Worm (Caenorhabditis elegans): ENCODE data around the gene txt-10.

txt-10 gene

ce11 chrV:10555239-10555638 lies 22.6 kb upstream of the txt-10 start, which contains the start of gene F32G8.3:
TSS of gene F32G8.3 (minus strand) at chrV:10555339.
- TF ChIP-seq ztf-16 (tag; optimal IDR thresholded peaks at IDR 0.05) (no peak), fax-1 (tag; optimal IDR thresholded peaks at IDR 0.05) (no peak), hlh-13 (GFP tag; optimal IDR thresholded peaks at IDR 0.05) (no peak), C38D4.7 (GFP tag; optimal IDR thresholded peaks at IDR 0.05) (no peak), ceh-18 (tag; optimal IDR thresholded peaks at IDR 0.05) (no peak), eyg-1 (tag; optimal IDR thresholded peaks at IDR 0.05) (no peak), madf-2 (tag; optimal IDR thresholded peaks at IDR 0.05) (no peak), ceh-24 (tag; optimal IDR thresholded peaks at IDR 0.05) (no peak), lim-6 (tag; optimal IDR thresholded peaks at IDR 0.05) (no peak), ceh-14 (tag; optimal IDR thresholded peaks at IDR 0.05) (no peak), npax-4 (tag; optimal IDR thresholded peaks at IDR 0.05) (no peak), nhr-11 (tag; optimal IDR thresholded peaks at IDR 0.05) (no peak), ceh-48 (tag; optimal IDR thresholded peaks at IDR 0.05) (no peak), rnt-1 (tag; optimal IDR thresholded peaks at IDR 0.05) (no peak), che-1 (tag; optimal IDR thresholded peaks at IDR 0.05) (no peak), F13H6.1 (tag; optimal IDR thresholded peaks at IDR 0.05) (no peak), ceh-31 (tag; optimal IDR thresholded peaks at IDR 0.05) (no peak), ceh-6 (GFP tag; optimal IDR thresholded peaks at IDR 0.05) (no peak), ceh-30 (tag; optimal IDR thresholded peaks at IDR 0.05) (no peak)

ce11 chrV:10549717-10550116 lies 17.1 kb upstream of the txt-10 start, which contains the start of gene F32G8.2:
TSS of gene F32G8.2 (plus strand) at chrV:10550017.
- TF ChIP-seq ceh-31 (tag; optimal IDR thresholded peaks at IDR 0.05), result no peak

ce11 chrV:10548981-10549380 lies 16.4 kb upstream of the txt-10 start, which contains the start of gene srd-34:
TSS of gene srd-34 (minus strand) at chrV:10549081.
- no peak for TF ChIP-seq pax-1 (tag; optimal IDR thresholded peaks at IDR 0.05)
- TF ChIP-seq K09A11.1 (tag; optimal IDR thresholded peaks at IDR 0.05; ENCODE audit: insufficient read depth), result no peak
- no peak for TF ChIP-seq sdc-2 (tag; optimal IDR thresholded peaks at IDR 0.05)
- no peak for TF ChIP-seq madf-2 (tag; optimal IDR thresholded peaks at IDR 0.05)
- no peak for TF ChIP-seq fkh-10 (GFP tag; optimal IDR thresholded peaks at IDR 0.05)
- TF ChIP-seq ets-4 (tag; optimal IDR thresholded peaks at IDR 0.05), result no peak
- no peak for TF ChIP-seq T23F11.4 (GFP tag; optimal IDR thresholded peaks at IDR 0.05)
- no peak for TF ChIP-seq sox-4 (tag; optimal IDR thresholded peaks at IDR 0.05)
- TF ChIP-seq unc-86 (tag; optimal IDR thresholded peaks at IDR 0.05), result no peak
- TF ChIP-seq lin-11 (tag; optimal IDR thresholded peaks at IDR 0.05), result no peak
- no peak for TF ChIP-seq ceh-24 (tag; optimal IDR thresholded peaks at IDR 0.05)

ce11 chrV:10546749-10547148 lies 14.1 kb upstream of the txt-10 start, which contains the start of gene F25D1.5:
TSS of gene F25D1.5 (minus strand) at chrV:10546783.
- TF ChIP-seq ceh-45 (GFP tag; IDR thresholded peaks at IDR 0.05) (no peak), ceh-22 (tag; optimal IDR thresholded peaks at IDR 0.05) (no peak), sox-2 (GFP tag; IDR thresholded peaks at IDR 0.05) (no peak), fax-1 (tag; optimal IDR thresholded peaks at IDR 0.05) (no peak), C38D4.7 (GFP tag; optimal IDR thresholded peaks at IDR 0.05) (no peak), F13H6.1 (tag; optimal IDR thresholded peaks at IDR 0.05) (no peak), unc-55 (GFP tag; optimal IDR thresholded peaks at IDR 0.05) (no peak), lim-6 (tag; optimal IDR thresholded peaks at IDR 0.05) (no peak), ref-2 (tag; optimal IDR thresholded peaks at IDR 0.05) (no peak), ceh-9 (tag; optimal IDR thresholded peaks at IDR 0.05) (no peak), pros-1 (tag; optimal IDR thresholded peaks at IDR 0.05) (no peak), pqm-1 (tag; optimal IDR thresholded peaks at IDR 0.05) (no peak), unc-3 (GFP tag; conservative IDR thresholded peaks at IDR 0.05) (no peak), unc-3 (tag; optimal IDR thresholded peaks at IDR 0.05) (no peak), ceh-34 (tag; optimal IDR thresholded peaks at IDR 0.05) (no peak), nfya-1 (tag; optimal IDR thresholded peaks at IDR 0.05) (no peak), ama-1 (optimal IDR thresholded peaks at IDR 0.05) (no peak), madf-2 (tag; optimal IDR thresholded peaks at IDR 0.05) (no peak), elt-4 (tag; optimal IDR thresholded peaks at IDR 0.05) (no peak)
